Worm (Caenorhabditis elegans) whole organism, L2 larva: ENCODE measurements around the gene C39E9.8.

Source experiments
- C34F6.9 ChIP-seq: fragments of 150-350 bp; optimal IDR thresholded peaks from 2 replicates; lab custom pipeline; 2014; ENCODE audit warnings: missing biosample characterization, missing genetic modification characterization
- F13H6.1 ChIP-seq: sonication (generic microtip); optimal IDR thresholded peaks from 2 replicates; lab custom pipeline; 2016; ENCODE audit warnings: missing genetic modification characterization, missing compliant biosample characterization
- R02D3.7 ChIP-seq: fragments of 150-350 bp; optimal IDR thresholded peaks from 2 replicates; lab custom pipeline; 2014; ENCODE audit warnings: missing biosample characterization, missing genetic modification characterization
- Y55F3AM.14 ChIP-seq: fragments of 200-800 bp; sonication (Bioruptor generic); optimal IDR thresholded peaks from 2 replicates; lab custom pipeline; 2018; ENCODE audit warnings: mild to moderate bottlenecking, missing genetic modification characterization, missing compliant biosample characterization
- ZK546.5 ChIP-seq: sonication (generic microtip); optimal IDR thresholded peaks from 2 replicates; lab custom pipeline; 2017; ENCODE audit warnings: missing biosample characterization, missing genetic modification characterization
- alr-1 ChIP-seq: fragments of 150-350 bp; optimal IDR thresholded peaks from 2 replicates; lab custom pipeline; 2014; ENCODE audit warnings: missing biosample characterization, missing genetic modification characterization
- aly-2 ChIP-seq: fragments of 150-350 bp; optimal IDR thresholded peaks from 2 replicates; lab custom pipeline; 2014; ENCODE audit warnings: missing biosample characterization, missing genetic modification characterization
- blmp-1 ChIP-seq: sonication (generic microtip); optimal IDR thresholded peaks from 2 replicates; lab custom pipeline; 2017; ENCODE audit warnings: missing genetic modification characterization, mild to moderate bottlenecking, missing compliant biosample characterization, antibody characterized with exemption, moderate library complexity; ENCODE audit not compliant: insufficient read depth
- ceh-16 ChIP-seq: fragments of 150-350 bp; optimal IDR thresholded peaks from 2 replicates; lab custom pipeline; 2014; ENCODE audit warnings: missing biosample characterization, missing genetic modification characterization
- ceh-82 ChIP-seq: fragments of 150-350 bp; optimal IDR thresholded peaks from 2 replicates; lab custom pipeline; 2014; ENCODE audit warnings: missing biosample characterization, missing genetic modification characterization
- crh-2 ChIP-seq: sonication (generic microtip); optimal IDR thresholded peaks from 2 replicates; lab custom pipeline; 2017; ENCODE audit warnings: missing biosample characterization, missing genetic modification characterization
- dmd-4 ChIP-seq: sonication (generic microtip); optimal IDR thresholded peaks from 2 replicates; lab custom pipeline; 2017; ENCODE audit warnings: missing biosample characterization, missing genetic modification characterization
- egl-27 ChIP-seq: sonication (generic microtip); optimal IDR thresholded peaks from 3 replicates; lab custom pipeline; 2017; ENCODE audit warnings: missing biosample characterization, missing genetic modification reagents, missing genetic modification characterization
- elt-1 ChIP-seq: fragments of 150-350 bp; optimal IDR thresholded peaks from 2 replicates; lab custom pipeline; 2014; ENCODE audit warnings: missing biosample characterization, missing genetic modification characterization
- elt-3 ChIP-seq: sonication (generic microtip); optimal IDR thresholded peaks from 2 replicates; lab custom pipeline; 2017; ENCODE audit warnings: missing biosample characterization, missing genetic modification characterization
- fos-1 ChIP-seq: fragments of 150-350 bp; optimal IDR thresholded peaks from 2 replicates; lab custom pipeline; 2014; ENCODE audit warnings: missing biosample characterization, missing genetic modification characterization
- gmeb-1 ChIP-seq: fragments of 150-350 bp; optimal IDR thresholded peaks from 2 replicates; lab custom pipeline; 2014; ENCODE audit warnings: missing biosample characterization, missing genetic modification characterization
- lin-11 ChIP-seq: fragments of 150-350 bp; sonication (generic microtip); optimal IDR thresholded peaks from 2 replicates; lab custom pipeline; 2014; ENCODE audit warnings: missing biosample characterization, missing genetic modification characterization, inconsistent platforms, mixed read lengths
- lin-13 ChIP-seq: fragments of 150-350 bp; optimal IDR thresholded peaks from 2 replicates; lab custom pipeline; 2014; ENCODE audit warnings: missing biosample characterization, missing genetic modification reagents, missing genetic modification characterization
- lin-39 ChIP-seq: fragments of 150-350 bp; optimal IDR thresholded peaks from 2 replicates; lab custom pipeline; 2014; ENCODE audit warnings: missing biosample characterization, missing genetic modification reagents, missing genetic modification characterization
- lsy-2 ChIP-seq, 2 experiments: fragments of 150-350 bp in 1 of 2; sonication (generic microtip) in 1 of 2; optimal IDR thresholded peaks; 2 replicates each; lab custom pipeline; 2014 to 2017; ENCODE audit warnings: missing biosample characterization in 2 of 2, missing genetic modification characterization in 2 of 2
- mab-5 ChIP-seq: fragments of 150-350 bp; optimal IDR thresholded peaks from 2 replicates; lab custom pipeline; 2014; ENCODE audit warnings: missing biosample characterization, missing genetic modification characterization
- mbf-1 ChIP-seq: sonication (generic microtip); optimal IDR thresholded peaks from 2 replicates; lab custom pipeline; 2017; ENCODE audit warnings: missing biosample characterization, missing genetic modification characterization
- mdl-1 ChIP-seq, 2 experiments: fragments of 150-350 bp in 1 of 2; sonication (generic microtip) in 1 of 2; optimal IDR thresholded peaks; 2 replicates each; lab custom pipeline; 2017; ENCODE audit warnings: missing biosample characterization in 2 of 2, missing genetic modification characterization in 2 of 2
- nhr-10 ChIP-seq: sonication (generic microtip); optimal IDR thresholded peaks from 2 replicates; lab custom pipeline; 2017; ENCODE audit warnings: missing biosample characterization, missing genetic modification characterization
- nhr-11 ChIP-seq: fragments of 150-350 bp; optimal IDR thresholded peaks from 2 replicates; lab custom pipeline; 2014; ENCODE audit warnings: missing biosample characterization, missing genetic modification characterization
- nhr-12 ChIP-seq: fragments of 150-350 bp; optimal IDR thresholded peaks from 2 replicates; lab custom pipeline; 2014; ENCODE audit warnings: missing biosample characterization, missing genetic modification characterization
- nhr-129 ChIP-seq: fragments of 150-350 bp; optimal IDR thresholded peaks from 2 replicates; lab custom pipeline; 2014; ENCODE audit warnings: missing biosample characterization, missing genetic modification characterization
- nhr-21 ChIP-seq: fragments of 150-350 bp; optimal IDR thresholded peaks from 2 replicates; lab custom pipeline; 2014; ENCODE audit warnings: missing biosample characterization, missing genetic modification characterization
- nhr-237 ChIP-seq: fragments of 150-350 bp; optimal IDR thresholded peaks from 2 replicates; lab custom pipeline; 2014; ENCODE audit warnings: missing biosample characterization, missing genetic modification characterization
- nhr-25 ChIP-seq: fragments of 150-350 bp; sonication (generic microtip); optimal IDR thresholded peaks from 3 replicates; lab custom pipeline; 2014; ENCODE audit warnings: missing biosample characterization, missing genetic modification characterization
- nhr-6 ChIP-seq: fragments of 150-350 bp; optimal IDR thresholded peaks from 2 replicates; lab custom pipeline; 2014; ENCODE audit warnings: missing biosample characterization, missing genetic modification characterization
- nhr-77 ChIP-seq: fragments of 150-350 bp; optimal IDR thresholded peaks from 2 replicates; lab custom pipeline; 2014; ENCODE audit warnings: missing biosample characterization, missing genetic modification characterization
- peb-1 ChIP-seq: fragments of 150-350 bp; optimal IDR thresholded peaks from 2 replicates; lab custom pipeline; 2014; ENCODE audit warnings: missing biosample characterization, missing genetic modification characterization
- sem-4 ChIP-seq: fragments of 150-350 bp; optimal IDR thresholded peaks from 2 replicates; lab custom pipeline; 2014; ENCODE audit warnings: missing biosample characterization, missing genetic modification reagents, missing genetic modification characterization
- sma-3 ChIP-seq: sonication (generic microtip); optimal IDR thresholded peaks from 2 replicates; lab custom pipeline; 2016; ENCODE audit warnings: missing genetic modification reagents, missing genetic modification characterization, missing compliant biosample characterization
- sma-9 ChIP-seq, 2 experiments: fragments of 150-350 bp in 1 of 2; sonication (generic microtip) in 1 of 2; optimal IDR thresholded peaks; 2 replicates each; lab custom pipeline; 2014 to 2016; ENCODE audit warnings: missing genetic modification characterization in 2 of 2, mild to moderate bottlenecking in 1 of 2, missing biosample characterization in 1 of 2, missing compliant biosample characterization in 1 of 2, missing genetic modification reagents in 1 of 2, moderate library complexity in 1 of 2
- snpc-4 ChIP-seq: fragments of 150-350 bp; optimal IDR thresholded peaks from 2 replicates; lab custom pipeline; 2014; ENCODE audit warnings: missing biosample characterization, missing genetic modification characterization
- unc-39 ChIP-seq: fragments of 150-350 bp; optimal IDR thresholded peaks from 2 replicates; lab custom pipeline; 2014; ENCODE audit warnings: missing biosample characterization, missing genetic modification characterization
- unc-55 ChIP-seq: fragments of 150-350 bp; sonication (generic microtip); optimal IDR thresholded peaks from 3 replicates; lab custom pipeline; 2014; ENCODE audit warnings: missing biosample characterization, missing genetic modification reagents, missing genetic modification characterization
- unc-62 ChIP-seq: fragments of 150-350 bp; optimal IDR thresholded peaks from 2 replicates; lab custom pipeline; 2014; ENCODE audit warnings: missing biosample characterization, missing genetic modification reagents, missing genetic modification characterization
- zag-1 ChIP-seq: fragments of 150-350 bp; optimal IDR thresholded peaks from 2 replicates; lab custom pipeline; 2014; ENCODE audit warnings: missing biosample characterization, missing genetic modification characterization
- ztf-1 ChIP-seq: fragments of 200-800 bp; sonication (Bioruptor generic); conservative IDR thresholded peaks from 2 replicates; pipeline ENCODE4 v1.3.6; 2022; ENCODE audit warnings: missing genetic modification characterization, missing compliant biosample characterization
- ztf-11 ChIP-seq: sonication (generic microtip); optimal IDR thresholded peaks from 2 replicates; lab custom pipeline; 2017; ENCODE audit warnings: missing biosample characterization, missing genetic modification characterization
- ztf-4 ChIP-seq: fragments of 150-350 bp; optimal IDR thresholded peaks from 2 replicates; lab custom pipeline; 2014; ENCODE audit warnings: missing biosample characterization, missing genetic modification characterization

Gene C39E9.8

DNA sequence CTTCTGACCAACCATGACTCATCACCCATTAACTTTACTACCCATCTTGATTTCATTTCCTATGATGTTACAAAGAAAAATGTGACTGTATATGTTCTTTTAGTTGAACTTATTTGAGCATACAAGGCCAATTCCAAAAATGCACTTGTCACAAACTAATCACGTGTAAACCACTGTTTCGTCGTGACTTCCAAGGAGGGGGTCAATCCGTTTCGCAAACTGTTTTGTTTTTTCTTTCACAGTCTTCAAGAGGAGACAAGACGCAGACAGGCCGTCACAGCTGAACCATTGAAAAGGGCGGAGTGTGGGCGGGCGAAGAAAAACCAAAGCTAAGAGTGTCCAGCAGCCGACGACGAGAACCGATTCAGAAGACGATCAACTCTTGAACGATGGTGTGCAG, at the start of gene C39E9.8:
TSS of gene C39E9.8 (plus strand) at position 328 of the 400 bp plus-strand sequence.
- TF ChIP-seq egl-27 (tag; lab: Kevin White, UChicago) (peak; percentile 13), ztf-1 (GFP tag; lab: Robert Waterston, UW) (no peak), sem-4 (tag; lab: Kevin White, UChicago) (no peak), C34F6.9 (tag; lab: Kevin White, UChicago) (no peak), nhr-12 (no peak), nhr-77 (tag; lab: Kevin White, UChicago) (no peak), fos-1 (tag; lab: Kevin White, UChicago) (peak; percentile 41), nhr-25 (peak; percentile 94), Y55F3AM.14 (peak; percentile 23), nhr-21 (tag; lab: Kevin White, UChicago) (peak; percentile 52), elt-1 (tag; lab: Kevin White, UChicago) (no peak), nhr-237 (tag; lab: Kevin White, UChicago) (no peak), peb-1 (no peak), gmeb-1 (no peak), zag-1 (tag; lab: Kevin White, UChicago) (no peak), lin-13 (no peak), lin-39 (tag; lab: Kevin White, UChicago) (no peak), blmp-1 (tag; lab: Kevin White, UChicago) (peak; percentile 48), aly-2 (tag; lab: Kevin White, UChicago) (no peak), ceh-82 (tag; lab: Kevin White, UChicago) (no peak), mab-5 (no peak), unc-39 (tag; lab: Kevin White, UChicago) (no peak), alr-1 (tag; lab: Kevin White, UChicago) (no peak), elt-3 (tag; lab: Kevin White, UChicago) (no peak), unc-55 (no peak), sma-9 (GFP tag; optimal IDR thresholded peaks at IDR 0.05; lab: Kevin White, UChicago) (peak; percentile 74), sma-9 (tag; optimal IDR thresholded peaks at IDR 0.05; lab: Kevin White, UChicago) (peak; percentile 1), dmd-4 (tag; lab: Kevin White, UChicago) (no peak), sma-3 (GFP tag; lab: Kevin White, UChicago) (peak; percentile 77), snpc-4 (tag; lab: Kevin White, UChicago) (no peak), nhr-11 (tag; lab: Kevin White, UChicago) (no peak), R02D3.7 (tag; lab: Kevin White, UChicago) (no peak), nhr-6 (peak; percentile 14), nhr-129 (peak; percentile 71), F13H6.1 (no peak), mbf-1 (tag; lab: Kevin White, UChicago) (no peak)

DNA sequence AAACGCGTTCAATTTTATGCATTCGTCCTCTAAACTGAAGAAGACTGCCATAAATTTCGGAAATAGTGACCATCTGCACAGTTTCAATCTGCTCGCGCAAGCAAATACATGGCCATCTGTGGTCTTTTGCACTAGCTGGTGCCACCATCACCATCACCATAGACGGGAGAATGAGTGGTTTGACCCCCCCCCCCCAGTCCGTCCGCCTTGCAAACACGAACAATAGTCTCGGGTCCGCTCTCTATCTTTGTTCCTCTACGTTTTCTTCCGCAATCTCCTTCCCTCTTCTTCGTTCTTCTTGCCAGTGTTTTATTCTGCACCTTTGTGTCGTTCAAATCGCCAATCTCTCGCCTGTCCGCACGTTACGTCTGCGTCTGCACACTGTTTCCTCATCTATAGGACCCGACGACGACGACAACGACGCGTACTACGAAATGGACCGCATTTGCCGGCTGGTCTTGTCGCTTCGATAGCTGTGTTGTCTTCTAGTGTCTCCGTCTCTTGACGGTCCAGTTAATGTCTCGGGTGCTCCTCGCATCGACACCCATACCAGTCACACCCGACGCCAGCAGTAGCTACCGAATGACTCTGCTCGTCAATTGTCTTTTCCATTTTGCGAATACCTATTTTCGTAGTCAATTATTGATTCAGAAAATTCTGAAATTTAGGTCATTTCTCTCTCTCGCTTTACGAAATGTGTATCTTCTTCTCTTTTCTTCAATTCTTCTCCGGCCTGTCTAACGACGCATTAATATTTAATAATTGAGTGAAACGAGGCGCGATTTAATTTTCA, 49.4 kb upstream of the C39E9.8 start:
- no peak for TF ChIP-seq snpc-4 (tag; lab: Kevin White, UChicago)
- TF ChIP-seq ceh-16: no peak
- TF ChIP-seq ZK546.5 (tag; lab: Kevin White, UChicago): no peak
- TF ChIP-seq nhr-10: no peak
- TF ChIP-seq elt-3 (tag; lab: Kevin White, UChicago): no peak
- no peak for TF ChIP-seq crh-2 (tag; lab: Kevin White, UChicago)
- TF ChIP-seq nhr-11 (tag; lab: Kevin White, UChicago): no peak
- no peak for TF ChIP-seq unc-39 (tag; lab: Kevin White, UChicago)
- TF ChIP-seq nhr-129: peak; percentile 83
- no peak for TF ChIP-seq ztf-1 (GFP tag; lab: Robert Waterston, UW)
- no peak for TF ChIP-seq ztf-4 (tag; lab: Kevin White, UChicago)
- no peak for TF ChIP-seq gmeb-1
- peak; percentile 22 for TF ChIP-seq unc-55
- no peak for TF ChIP-seq sem-4 (tag; lab: Kevin White, UChicago)
- TF ChIP-seq C34F6.9 (tag; lab: Kevin White, UChicago): no peak
- no peak for TF ChIP-seq lsy-2 (tag; optimal IDR thresholded peaks at IDR 0.05; lab: Kevin White, UChicago)
- TF ChIP-seq sma-3 (GFP tag; lab: Kevin White, UChicago): no peak
- no peak for TF ChIP-seq nhr-12
- no peak for TF ChIP-seq mbf-1 (tag; lab: Kevin White, UChicago)
- peak; percentile 51 for TF ChIP-seq zag-1 (tag; lab: Kevin White, UChicago)
- no peak for TF ChIP-seq aly-2 (tag; lab: Kevin White, UChicago)
- TF ChIP-seq nhr-6: no peak
- TF ChIP-seq unc-62 (GFP tag; lab: Kevin White, UChicago): no peak
- TF ChIP-seq sma-9 (GFP tag; optimal IDR thresholded peaks at IDR 0.05; lab: Kevin White, UChicago): peak; percentile 21
- no peak for TF ChIP-seq sma-9 (tag; optimal IDR thresholded peaks at IDR 0.05; lab: Kevin White, UChicago)
- no peak for TF ChIP-seq lin-11 (tag; lab: Kevin White, UChicago)
- TF ChIP-seq alr-1 (tag; lab: Kevin White, UChicago): no peak
- TF ChIP-seq mab-5: no peak
- no peak for TF ChIP-seq R02D3.7 (tag; lab: Kevin White, UChicago)
- TF ChIP-seq nhr-25: no peak
- peak; percentile 21 for TF ChIP-seq F13H6.1
- TF ChIP-seq lin-39 (tag; lab: Kevin White, UChicago): no peak
- no peak for TF ChIP-seq mdl-1 (tag; optimal IDR thresholded peaks at IDR 0.05; lab: Kevin White, UChicago)
- TF ChIP-seq ztf-11 (tag; lab: Kevin White, UChicago): no peak
- TF ChIP-seq, all 48 proteins: peak for 5
